Worm (Caenorhabditis elegans): ENCODE results near the gene C55A6.12.
A peak's percentile ranks its signal among the peaks of the same experiment; 100 is the strongest.

Gene C55A6.12

ce11 chrV:11531831-11532534, 29.1 kb upstream of the C55A6.12 start (continued):
- TF ChIP-seq jun-1 (tag; optimal IDR thresholded peaks at IDR 0.05) (peak; percentile 82), snpc-4 (tag; optimal IDR thresholded peaks at IDR 0.05) (peak; percentile 36), elt-1 (tag; optimal IDR thresholded peaks at IDR 0.05) (peak; percentile 58), nhr-76 (tag; optimal IDR thresholded peaks at IDR 0.05) (no peak), nhr-28 (tag; optimal IDR thresholded peaks at IDR 0.05) (no peak), lin-39 (tag; optimal IDR thresholded peaks at IDR 0.05) (peak; percentile 42)

DNA sequence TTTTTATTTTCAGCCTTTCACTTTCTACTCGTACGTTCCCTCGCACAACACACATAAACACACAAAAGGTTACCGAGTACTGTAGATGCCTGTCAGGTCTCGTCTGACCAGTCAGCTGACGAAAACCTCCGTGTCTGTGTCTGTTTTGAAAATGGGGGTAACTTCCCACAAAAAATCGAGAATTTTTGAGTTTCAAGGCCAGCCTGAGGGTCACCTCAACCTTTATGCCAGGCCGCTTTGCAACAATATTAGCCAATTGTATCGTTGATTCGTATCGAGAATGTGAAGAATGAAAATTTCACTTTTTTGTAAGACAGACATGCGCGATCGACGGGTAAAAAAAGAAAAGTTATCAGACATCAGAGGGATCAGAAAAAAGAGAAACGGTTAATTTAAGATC, 28.2 kb upstream of the C55A6.12 start:
- TF ChIP-seq egl-27 (tag; optimal IDR thresholded peaks at IDR 0.05) (no peak), nfya-1 (tag; optimal IDR thresholded peaks at IDR 0.05; ENCODE audit: insufficient read depth) (peak; percentile 1), nhr-12 (tag; optimal IDR thresholded peaks at IDR 0.05) (no peak), elt-1 (tag; optimal IDR thresholded peaks at IDR 0.05) (peak; percentile 29), jun-1 (tag; optimal IDR thresholded peaks at IDR 0.05) (no peak), ZK546.5 (tag; optimal IDR thresholded peaks at IDR 0.05) (no peak), ztf-11 (tag; optimal IDR thresholded peaks at IDR 0.05) (no peak), ama-1 (optimal IDR thresholded peaks at IDR 0.05) (no peak), egl-5 (tag; optimal IDR thresholded peaks at IDR 0.05) (no peak), daf-12 (tag; optimal IDR thresholded peaks at IDR 0.05) (no peak), snpc-4 (tag; optimal IDR thresholded peaks at IDR 0.05) (no peak), zag-1 (tag; optimal IDR thresholded peaks at IDR 0.05) (no peak), eor-1 (tag; optimal IDR thresholded peaks at IDR 0.05) (no peak), nhr-23 (tag; optimal IDR thresholded peaks at IDR 0.05) (peak; percentile 66), unc-62 (GFP tag; optimal IDR thresholded peaks at IDR 0.05) (no peak), nhr-28 (tag; optimal IDR thresholded peaks at IDR 0.05) (no peak), lin-39 (tag; optimal IDR thresholded peaks at IDR 0.05) (no peak), R02D3.7 (tag; optimal IDR thresholded peaks at IDR 0.05) (peak; percentile 6), pha-4 (tag; optimal IDR thresholded peaks at IDR 0.05) (peak; percentile 48), tbx-2 (tag; optimal IDR thresholded peaks at IDR 0.05) (peak; percentile 1), ceh-9 (tag; optimal IDR thresholded peaks at IDR 0.05) (no peak), lin-15B (tag; optimal IDR thresholded peaks at IDR 0.05) (no peak), fkh-10 (GFP tag; optimal IDR thresholded peaks at IDR 0.05) (no peak), nhr-67 (tag; optimal IDR thresholded peaks at IDR 0.05) (no peak), lsy-12 (tag; optimal IDR thresholded peaks at IDR 0.05) (no peak), nhr-43 (tag; optimal IDR thresholded peaks at IDR 0.05; ENCODE audit: poor library complexity, severe bottlenecking) (peak; percentile 10), ceh-16 (tag; optimal IDR thresholded peaks at IDR 0.05) (no peak), mml-1 (tag; optimal IDR thresholded peaks at IDR 0.05) (no peak), nhr-77 (tag; optimal IDR thresholded peaks at IDR 0.05) (no peak), pqm-1 (tag; optimal IDR thresholded peaks at IDR 0.05) (no peak), elt-3 (tag; optimal IDR thresholded peaks at IDR 0.05) (no peak), aly-2 (tag; optimal IDR thresholded peaks at IDR 0.05) (no peak), nhr-25 (tag; optimal IDR thresholded peaks at IDR 0.05) (peak; percentile 97), hmg-11 (tag; optimal IDR thresholded peaks at IDR 0.05) (no peak), fkh-2 (tag; optimal IDR thresholded peaks at IDR 0.05) (no peak), elt-2 (tag; optimal IDR thresholded peaks at IDR 0.05) (no peak), nhr-76 (tag; optimal IDR thresholded peaks at IDR 0.05) (no peak), nhr-11 (tag; optimal IDR thresholded peaks at IDR 0.05) (no peak), ztf-4 (tag; optimal IDR thresholded peaks at IDR 0.05) (no peak), unc-39 (tag; optimal IDR thresholded peaks at IDR 0.05) (no peak), ceh-82 (tag; optimal IDR thresholded peaks at IDR 0.05) (no peak), ceh-28 (tag; optimal IDR thresholded peaks at IDR 0.05) (no peak), nhr-237 (tag; optimal IDR thresholded peaks at IDR 0.05) (no peak), mdl-1 (tag; optimal IDR thresholded peaks at IDR 0.05) (no peak), fos-1 (tag; optimal IDR thresholded peaks at IDR 0.05) (no peak), sea-2 (GFP tag; optimal IDR thresholded peaks at IDR 0.05) (no peak), skn-1 (tag; optimal IDR thresholded peaks at IDR 0.05) (no peak)

All from whole organism, L3 larva.